Worm (Caenorhabditis elegans): ENCODE measurements around the gene pgap-2.

The pgap-2 gene

ce11 chrIII:4748109-4748508 lies 42.8 kb downstream of the pgap-2 start, which contains the start of gene col-89:
TSS of gene col-89 (plus strand) at chrIII:4748127.
- TF ChIP-seq fkh-2 (tag; optimal IDR thresholded peaks at IDR 0.05) = no peak
- TF ChIP-seq nhr-23 (tag; optimal IDR thresholded peaks at IDR 0.05) = no peak
- no peak for TF ChIP-seq ama-1 (optimal IDR thresholded peaks at IDR 0.05)
- no peak for TF ChIP-seq pha-4 (tag; optimal IDR thresholded peaks at IDR 0.05)
- no peak for TF ChIP-seq ZK546.5 (tag; optimal IDR thresholded peaks at IDR 0.05)
- TF ChIP-seq nhr-67 (tag; optimal IDR thresholded peaks at IDR 0.05) = no peak
- TF ChIP-seq egl-27 (tag; optimal IDR thresholded peaks at IDR 0.05) = no peak
- TF ChIP-seq eor-1 (tag; optimal IDR thresholded peaks at IDR 0.05) = no peak
- no peak for TF ChIP-seq lin-15B (tag; optimal IDR thresholded peaks at IDR 0.05)
- TF ChIP-seq nhr-237 (tag; optimal IDR thresholded peaks at IDR 0.05) = no peak
- no peak for TF ChIP-seq nhr-12 (tag; optimal IDR thresholded peaks at IDR 0.05)
- no peak for TF ChIP-seq aly-2 (tag; optimal IDR thresholded peaks at IDR 0.05)

DNA sequence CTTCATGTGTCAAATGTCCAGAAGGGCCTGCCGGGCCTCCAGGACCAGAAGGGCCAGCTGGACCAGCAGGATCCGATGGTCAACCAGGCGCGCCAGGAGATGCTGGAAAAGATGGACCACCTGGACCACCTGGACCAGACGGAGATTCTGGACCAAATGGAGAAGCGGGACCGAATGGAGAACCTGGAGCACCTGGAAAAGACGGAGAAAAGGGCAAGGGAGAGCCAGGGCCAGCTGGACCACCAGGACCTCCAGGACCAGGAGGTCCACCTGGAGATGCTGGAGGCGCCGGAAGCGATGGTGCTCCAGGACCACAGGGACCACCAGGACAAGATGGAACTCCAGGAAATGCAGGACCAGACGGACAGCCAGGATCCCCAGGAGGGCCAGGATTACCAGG lies 43.4 kb downstream of the pgap-2 start:
- TF ChIP-seq nhr-67 (tag; optimal IDR thresholded peaks at IDR 0.05) = no peak
- no peak for TF ChIP-seq snpc-4 (tag; optimal IDR thresholded peaks at IDR 0.05)
- no peak for TF ChIP-seq nhr-77 (tag; optimal IDR thresholded peaks at IDR 0.05)
- TF ChIP-seq fkh-10 (GFP tag; optimal IDR thresholded peaks at IDR 0.05) = no peak

ce11 chrIII:4754001-4754561 lies 48.8 kb downstream of the pgap-2 start, which contains the start of the genes rps-0 and rbg-3:
TSS of gene rps-0 (minus strand) at chrIII:4754051.
TSS of gene rbg-3 (plus strand) at chrIII:4754424.
- TF ChIP-seq skn-1 (tag; optimal IDR thresholded peaks at IDR 0.05) (peak; percentile 62), nhr-12 (tag; optimal IDR thresholded peaks at IDR 0.05) (no peak), zag-1 (tag; optimal IDR thresholded peaks at IDR 0.05) (peak; percentile 13), lsy-12 (tag; optimal IDR thresholded peaks at IDR 0.05) (peak; percentile 86), ZK546.5 (tag; optimal IDR thresholded peaks at IDR 0.05) (peak; percentile 29), pha-4 (tag; optimal IDR thresholded peaks at IDR 0.05) (peak; percentile 97), eor-1 (tag; optimal IDR thresholded peaks at IDR 0.05) (no peak), tbx-2 (tag; optimal IDR thresholded peaks at IDR 0.05) (peak; percentile 66), ceh-82 (tag; optimal IDR thresholded peaks at IDR 0.05) (no peak), elt-2 (tag; optimal IDR thresholded peaks at IDR 0.05) (peak; percentile 63), elt-1 (tag; optimal IDR thresholded peaks at IDR 0.05) (peak; percentile 27), aly-2 (tag; optimal IDR thresholded peaks at IDR 0.05) (no peak), ceh-9 (tag; optimal IDR thresholded peaks at IDR 0.05) (no peak), fkh-10 (GFP tag; optimal IDR thresholded peaks at IDR 0.05) (peak; percentile 38), lin-15B (tag; optimal IDR thresholded peaks at IDR 0.05) (peak; percentile 97), ama-1 (optimal IDR thresholded peaks at IDR 0.05) (peak; percentile 41), nhr-23 (tag; optimal IDR thresholded peaks at IDR 0.05) (peak; percentile 96), nfya-1 (tag; optimal IDR thresholded peaks at IDR 0.05; ENCODE audit: insufficient read depth) (peak; percentile 96), snpc-4 (tag; optimal IDR thresholded peaks at IDR 0.05) (peak; percentile 84), egl-27 (tag; optimal IDR thresholded peaks at IDR 0.05) (peak; percentile 51), ztf-4 (tag; optimal IDR thresholded peaks at IDR 0.05) (no peak), jun-1 (tag; optimal IDR thresholded peaks at IDR 0.05) (peak; percentile 86), elt-3 (tag; optimal IDR thresholded peaks at IDR 0.05) (peak in 1 of 3 experiments; percentile 23), mdl-1 (tag; optimal IDR thresholded peaks at IDR 0.05) (no peak), pqm-1 (tag; optimal IDR thresholded peaks at IDR 0.05) (peak; percentile 69), hmg-11 (tag; optimal IDR thresholded peaks at IDR 0.05) (peak; percentile 75), egl-5 (tag; optimal IDR thresholded peaks at IDR 0.05) (peak; percentile 85), nhr-77 (tag; optimal IDR thresholded peaks at IDR 0.05) (peak; percentile 46), ceh-16 (tag; optimal IDR thresholded peaks at IDR 0.05) (no peak), nhr-28 (tag; optimal IDR thresholded peaks at IDR 0.05) (no peak), mml-1 (tag; optimal IDR thresholded peaks at IDR 0.05) (no peak), nhr-237 (tag; optimal IDR thresholded peaks at IDR 0.05) (no peak), nhr-25 (tag; optimal IDR thresholded peaks at IDR 0.05) (peak; percentile 92), fkh-2 (tag; optimal IDR thresholded peaks at IDR 0.05) (no peak), nhr-11 (tag; optimal IDR thresholded peaks at IDR 0.05) (peak; percentile 64), daf-12 (tag; optimal IDR thresholded peaks at IDR 0.05) (no peak), nhr-43 (tag; optimal IDR thresholded peaks at IDR 0.05; ENCODE audit: poor library complexity, severe bottlenecking) (peak; percentile 82), R02D3.7 (tag; optimal IDR thresholded peaks at IDR 0.05) (peak; percentile 99), ztf-11 (tag; optimal IDR thresholded peaks at IDR 0.05) (no peak), sea-2 (GFP tag; optimal IDR thresholded peaks at IDR 0.05) (no peak), ceh-28 (tag; optimal IDR thresholded peaks at IDR 0.05) (peak; percentile 81), lin-39 (tag; optimal IDR thresholded peaks at IDR 0.05) (peak; percentile 93), fos-1 (tag; optimal IDR thresholded peaks at IDR 0.05) (no peak), nhr-67 (tag; optimal IDR thresholded peaks at IDR 0.05) (no peak), nhr-76 (tag; optimal IDR thresholded peaks at IDR 0.05) (no peak), unc-39 (tag; optimal IDR thresholded peaks at IDR 0.05) (no peak), unc-62 (GFP tag; optimal IDR thresholded peaks at IDR 0.05) (peak; percentile 53)
